Fruit fly (Drosophila melanogaster): Measurements from ENCODE around the gene CG42718.

DNA sequence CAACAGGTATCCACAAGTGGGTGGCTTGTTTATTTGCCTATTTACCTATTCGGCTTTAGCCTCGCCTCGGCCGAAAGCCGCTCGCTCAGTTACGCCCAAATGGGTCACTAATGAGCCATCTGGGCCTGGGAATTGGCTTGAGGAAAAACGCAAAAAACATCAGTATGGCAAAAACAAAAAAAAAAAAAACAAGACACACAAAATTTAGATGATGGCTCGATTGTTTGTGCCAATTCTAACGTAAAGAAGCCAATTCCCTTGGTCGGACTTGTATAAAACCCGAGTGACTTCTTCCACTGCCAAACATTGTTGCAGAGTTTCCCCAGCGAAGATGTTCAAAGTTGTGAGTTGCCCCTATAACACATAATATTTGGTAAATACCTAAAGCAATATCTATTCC, 19.9 kb downstream of the CG42718 start, which contains the start of gene CG4982:
- TF ChIP-seq CG8478 (optimal IDR thresholded peaks at IDR 0.05) (no peak), CTCF (optimal IDR thresholded peaks at IDR 0.05) (no peak)
